Worm (Caenorhabditis elegans) whole organism, L2 larva: ENCODE results near the gene F53G2.12.

Experiments used
- C34F6.9 ChIP-seq: fragments of 150-350 bp; optimal IDR thresholded peaks from 2 replicates; lab custom pipeline; 2014; ENCODE audit warnings: missing biosample characterization, missing genetic modification characterization
- F13H6.1 ChIP-seq: sonication (generic microtip); optimal IDR thresholded peaks from 2 replicates; lab custom pipeline; 2016; ENCODE audit warnings: missing genetic modification characterization, missing compliant biosample characterization
- R02D3.7 ChIP-seq: fragments of 150-350 bp; optimal IDR thresholded peaks from 2 replicates; lab custom pipeline; 2014; ENCODE audit warnings: missing biosample characterization, missing genetic modification characterization
- Y55F3AM.14 ChIP-seq: fragments of 200-800 bp; sonication (Bioruptor generic); optimal IDR thresholded peaks from 2 replicates; lab custom pipeline; 2018; ENCODE audit warnings: mild to moderate bottlenecking, missing genetic modification characterization, missing compliant biosample characterization
- alr-1 ChIP-seq: fragments of 150-350 bp; optimal IDR thresholded peaks from 2 replicates; lab custom pipeline; 2014; ENCODE audit warnings: missing biosample characterization, missing genetic modification characterization
- aly-2 ChIP-seq: fragments of 150-350 bp; optimal IDR thresholded peaks from 2 replicates; lab custom pipeline; 2014; ENCODE audit warnings: missing biosample characterization, missing genetic modification characterization
- blmp-1 ChIP-seq: sonication (generic microtip); optimal IDR thresholded peaks from 2 replicates; lab custom pipeline; 2017; ENCODE audit warnings: missing genetic modification characterization, mild to moderate bottlenecking, missing compliant biosample characterization, antibody characterized with exemption, moderate library complexity; ENCODE audit not compliant: insufficient read depth
- ceh-16 ChIP-seq: fragments of 150-350 bp; optimal IDR thresholded peaks from 2 replicates; lab custom pipeline; 2014; ENCODE audit warnings: missing biosample characterization, missing genetic modification characterization
- ceh-82 ChIP-seq: fragments of 150-350 bp; optimal IDR thresholded peaks from 2 replicates; lab custom pipeline; 2014; ENCODE audit warnings: missing biosample characterization, missing genetic modification characterization
- crh-2 ChIP-seq: sonication (generic microtip); optimal IDR thresholded peaks from 2 replicates; lab custom pipeline; 2017; ENCODE audit warnings: missing biosample characterization, missing genetic modification characterization
- dmd-4 ChIP-seq: sonication (generic microtip); optimal IDR thresholded peaks from 2 replicates; lab custom pipeline; 2017; ENCODE audit warnings: missing biosample characterization, missing genetic modification characterization
- fos-1 ChIP-seq: fragments of 150-350 bp; optimal IDR thresholded peaks from 2 replicates; lab custom pipeline; 2014; ENCODE audit warnings: missing biosample characterization, missing genetic modification characterization
- gmeb-1 ChIP-seq: fragments of 150-350 bp; optimal IDR thresholded peaks from 2 replicates; lab custom pipeline; 2014; ENCODE audit warnings: missing biosample characterization, missing genetic modification characterization
- lin-11 ChIP-seq: fragments of 150-350 bp; sonication (generic microtip); optimal IDR thresholded peaks from 2 replicates; lab custom pipeline; 2014; ENCODE audit warnings: missing biosample characterization, missing genetic modification characterization, inconsistent platforms, mixed read lengths
- lin-39 ChIP-seq: fragments of 150-350 bp; optimal IDR thresholded peaks from 2 replicates; lab custom pipeline; 2014; ENCODE audit warnings: missing biosample characterization, missing genetic modification reagents, missing genetic modification characterization
- lsy-2 ChIP-seq, 2 experiments: fragments of 150-350 bp in 1 of 2; sonication (generic microtip) in 1 of 2; optimal IDR thresholded peaks; 2 replicates each; lab custom pipeline; 2014 to 2017; ENCODE audit warnings: missing biosample characterization in 2 of 2, missing genetic modification characterization in 2 of 2
- mab-5 ChIP-seq: fragments of 150-350 bp; optimal IDR thresholded peaks from 2 replicates; lab custom pipeline; 2014; ENCODE audit warnings: missing biosample characterization, missing genetic modification characterization
- mbf-1 ChIP-seq: sonication (generic microtip); optimal IDR thresholded peaks from 2 replicates; lab custom pipeline; 2017; ENCODE audit warnings: missing biosample characterization, missing genetic modification characterization
- mdl-1 ChIP-seq, 2 experiments: fragments of 150-350 bp in 1 of 2; sonication (generic microtip) in 1 of 2; optimal IDR thresholded peaks; 2 replicates each; lab custom pipeline; 2017; ENCODE audit warnings: missing biosample characterization in 2 of 2, missing genetic modification characterization in 2 of 2
- nhr-10 ChIP-seq: sonication (generic microtip); optimal IDR thresholded peaks from 2 replicates; lab custom pipeline; 2017; ENCODE audit warnings: missing biosample characterization, missing genetic modification characterization
- nhr-11 ChIP-seq: fragments of 150-350 bp; optimal IDR thresholded peaks from 2 replicates; lab custom pipeline; 2014; ENCODE audit warnings: missing biosample characterization, missing genetic modification characterization
- nhr-12 ChIP-seq: fragments of 150-350 bp; optimal IDR thresholded peaks from 2 replicates; lab custom pipeline; 2014; ENCODE audit warnings: missing biosample characterization, missing genetic modification characterization
- nhr-129 ChIP-seq: fragments of 150-350 bp; optimal IDR thresholded peaks from 2 replicates; lab custom pipeline; 2014; ENCODE audit warnings: missing biosample characterization, missing genetic modification characterization
- nhr-23 ChIP-seq: fragments of 150-350 bp; optimal IDR thresholded peaks from 2 replicates; lab custom pipeline; 2014; ENCODE audit warnings: missing biosample characterization, missing genetic modification reagents, missing genetic modification characterization
- nhr-77 ChIP-seq: fragments of 150-350 bp; optimal IDR thresholded peaks from 2 replicates; lab custom pipeline; 2014; ENCODE audit warnings: missing biosample characterization, missing genetic modification characterization
- peb-1 ChIP-seq: fragments of 150-350 bp; optimal IDR thresholded peaks from 2 replicates; lab custom pipeline; 2014; ENCODE audit warnings: missing biosample characterization, missing genetic modification characterization
- skn-1 ChIP-seq: sonication (generic microtip); optimal IDR thresholded peaks from 2 replicates; lab custom pipeline; 2017; ENCODE audit warnings: missing biosample characterization, missing genetic modification characterization
- sma-3 ChIP-seq: sonication (generic microtip); optimal IDR thresholded peaks from 2 replicates; lab custom pipeline; 2016; ENCODE audit warnings: missing genetic modification reagents, missing genetic modification characterization, missing compliant biosample characterization
- sma-9 ChIP-seq, 2 experiments: fragments of 150-350 bp in 1 of 2; sonication (generic microtip) in 1 of 2; optimal IDR thresholded peaks; 2 replicates each; lab custom pipeline; 2014 to 2016; ENCODE audit warnings: missing genetic modification characterization in 2 of 2, mild to moderate bottlenecking in 1 of 2, missing biosample characterization in 1 of 2, missing compliant biosample characterization in 1 of 2, missing genetic modification reagents in 1 of 2, moderate library complexity in 1 of 2
- snpc-4 ChIP-seq: fragments of 150-350 bp; optimal IDR thresholded peaks from 2 replicates; lab custom pipeline; 2014; ENCODE audit warnings: missing biosample characterization, missing genetic modification characterization
- unc-55 ChIP-seq: fragments of 150-350 bp; sonication (generic microtip); optimal IDR thresholded peaks from 3 replicates; lab custom pipeline; 2014; ENCODE audit warnings: missing biosample characterization, missing genetic modification reagents, missing genetic modification characterization
- zag-1 ChIP-seq: fragments of 150-350 bp; optimal IDR thresholded peaks from 2 replicates; lab custom pipeline; 2014; ENCODE audit warnings: missing biosample characterization, missing genetic modification characterization
- ztf-1 ChIP-seq: fragments of 200-800 bp; sonication (Bioruptor generic); conservative IDR thresholded peaks from 2 replicates; pipeline ENCODE4 v1.3.6; 2022; ENCODE audit warnings: missing genetic modification characterization, missing compliant biosample characterization
- ztf-11 ChIP-seq: sonication (generic microtip); optimal IDR thresholded peaks from 2 replicates; lab custom pipeline; 2017; ENCODE audit warnings: missing biosample characterization, missing genetic modification characterization
- ztf-4 ChIP-seq: fragments of 150-350 bp; optimal IDR thresholded peaks from 2 replicates; lab custom pipeline; 2014; ENCODE audit warnings: missing biosample characterization, missing genetic modification characterization

Gene F53G2.12

ce11 chrII:2458881-2459280 is 20.0 kb downstream of the F53G2.12 start, which contains the start of gene pqn-42:
TSS of gene pqn-42 (minus strand) at chrII:2458981.
- TF ChIP-seq ztf-11 (tag; lab: Kevin White, UChicago) (no peak), lin-39 (tag; lab: Kevin White, UChicago) (no peak), ztf-4 (no peak)

- TF ChIP-seq mbf-1 (tag; lab: Kevin White, UChicago) (no peak), mdl-1 (tag; optimal IDR thresholded peaks at IDR 0.05; lab: Kevin White, UChicago) (no peak), zag-1 (tag; lab: Kevin White, UChicago) (no peak), nhr-77 (tag; lab: Kevin White, UChicago) (no peak), nhr-12 (tag; lab: Kevin White, UChicago) (no peak), nhr-11 (no peak), R02D3.7 (tag; lab: Kevin White, UChicago) (no peak), dmd-4 (tag; lab: Kevin White, UChicago) (no peak), lin-11 (tag; lab: Kevin White, UChicago) (no peak), C34F6.9 (tag; lab: Kevin White, UChicago) (no peak), mab-5 (tag; lab: Kevin White, UChicago) (no peak)
These were observed 21.9 kb downstream of the F53G2.12 start for ce11 chrII:2456973-2457372.

ce11 chrII:2455931-2456576 is 22.8 kb downstream of the F53G2.12 start:
- TF ChIP-seq lsy-2 (tag; optimal IDR thresholded peaks at IDR 0.05; lab: Kevin White, UChicago) (peak in 1 of 2 experiments; percentile 71), sma-9 (GFP tag; optimal IDR thresholded peaks at IDR 0.05; lab: Kevin White, UChicago) (no peak), sma-9 (tag; optimal IDR thresholded peaks at IDR 0.05; lab: Kevin White, UChicago) (no peak), Y55F3AM.14 (no peak), ceh-16 (tag; lab: Kevin White, UChicago) (no peak)

ce11 chrII:2454822-2455221 is 24.1 kb downstream of the F53G2.12 start:
- TF ChIP-seq nhr-10 (tag; lab: Kevin White, UChicago) (no peak), alr-1 (tag; lab: Kevin White, UChicago) (no peak), F13H6.1 (tag; lab: Kevin White, UChicago) (peak; percentile 88), ceh-82 (tag; lab: Kevin White, UChicago) (no peak), unc-55 (GFP tag; lab: Kevin White, UChicago) (no peak), zag-1 (tag; lab: Kevin White, UChicago) (no peak), mab-5 (tag; lab: Kevin White, UChicago) (no peak), ceh-16 (tag; lab: Kevin White, UChicago) (no peak), nhr-129 (tag; lab: Kevin White, UChicago) (peak; percentile 65), aly-2 (tag; lab: Kevin White, UChicago) (no peak), lin-39 (tag; lab: Kevin White, UChicago) (no peak), mdl-1 (tag; optimal IDR thresholded peaks at IDR 0.05; lab: Kevin White, UChicago) (no peak), crh-2 (no peak), nhr-11 (no peak), ztf-1 (GFP tag; lab: Robert Waterston, UW) (no peak), peb-1 (tag; lab: Kevin White, UChicago) (peak; percentile 77), skn-1 (tag; lab: Kevin White, UChicago) (no peak), sma-9 (GFP tag; optimal IDR thresholded peaks at IDR 0.05; lab: Kevin White, UChicago) (peak; percentile 9), sma-9 (tag; optimal IDR thresholded peaks at IDR 0.05; lab: Kevin White, UChicago) (no peak), fos-1 (tag; lab: Kevin White, UChicago) (peak; percentile 85), mbf-1 (tag; lab: Kevin White, UChicago) (no peak), nhr-23 (tag; lab: Kevin White, UChicago) (no peak), C34F6.9 (tag; lab: Kevin White, UChicago) (no peak), gmeb-1 (tag; lab: Kevin White, UChicago) (no peak), Y55F3AM.14 (no peak), snpc-4 (tag; lab: Kevin White, UChicago) (no peak), dmd-4 (tag; lab: Kevin White, UChicago) (no peak), sma-3 (GFP tag; lab: Kevin White, UChicago) (peak; percentile 27), blmp-1 (no peak)
